Fruit fly (Drosophila melanogaster): ENCODE data around the gene CG13995.

The CG13995 gene

DNA sequence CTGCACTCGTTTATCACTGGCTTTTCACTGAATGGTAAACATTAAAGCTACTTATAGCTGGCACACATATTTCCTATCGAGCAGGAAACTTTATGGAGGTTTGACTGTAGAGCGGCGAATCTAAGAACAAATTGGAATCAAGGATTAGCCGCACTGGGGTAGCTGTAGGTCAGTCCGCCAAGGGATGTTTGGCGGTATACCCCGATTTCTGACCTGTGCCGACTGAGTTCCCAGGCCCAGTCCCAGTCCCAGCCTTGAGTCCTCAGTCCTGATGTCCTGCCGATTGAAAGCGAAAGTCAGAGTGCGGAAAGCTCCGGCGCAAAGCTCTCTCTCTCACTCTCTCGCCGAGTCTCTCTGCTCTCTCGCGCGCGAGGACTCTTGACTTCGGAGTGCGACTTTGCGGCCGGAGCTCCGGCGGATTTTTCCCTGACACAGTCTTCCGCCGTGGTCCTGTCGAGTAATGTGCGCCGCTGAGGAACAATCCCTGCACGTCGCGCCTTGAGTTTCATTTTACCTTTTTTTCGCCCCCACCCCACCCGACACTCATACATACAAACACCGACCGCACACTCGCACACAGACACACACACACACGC lies at the start of gene CG13995:
TSS of gene CG13995 (plus strand) at position 429 of the 596 bp plus-strand sequence.
- 0 out of 3 replicates have a peak, but pooled peaks have one; percentile 42 for TF ChIP-seq CG4496 (GFP tag; IDR thresholded peaks at IDR 0.05)
- no peak for TF ChIP-seq CG15710 (tag; optimal IDR thresholded peaks at IDR 0.05)
- no peak for TF ChIP-seq CG8159 (tag; optimal IDR thresholded peaks at IDR 0.05)
- no peak for TF ChIP-seq Pif1B (GFP tag; optimal IDR thresholded peaks at IDR 0.05)
- TF ChIP-seq fd96Ca (GFP tag; IDR thresholded peaks at IDR 0.05), result no peak
- peak; percentile 9 for TF ChIP-seq CG13204 (GFP tag; optimal IDR thresholded peaks at IDR 0.05)
- TF ChIP-seq Pif1A (GFP tag; optimal IDR thresholded peaks at IDR 0.05), result no peak
- TF ChIP-seq Snoo (tag; optimal IDR thresholded peaks at IDR 0.05), result no peak
- TF ChIP-seq CG9948 (tag; optimal IDR thresholded peaks at IDR 0.05), result no peak
- TF ChIP-seq CG32121 (GFP tag; IDR thresholded peaks at IDR 0.05), result peak; percentile 19; the same call in 1 of the 2 replicates
- no peak for TF ChIP-seq CG34367 (tag; optimal IDR thresholded peaks at IDR 0.05)
- no peak for TF ChIP-seq CG10348 (GFP tag; IDR thresholded peaks at IDR 0.05)
- TF ChIP-seq rn (GFP tag; IDR thresholded peaks at IDR 0.05), result no peak
- 0 out of 2 replicates have a peak, but pooled peaks have one; percentile 11 for TF ChIP-seq CG12605 (GFP tag; IDR thresholded peaks at IDR 0.05)
- no peak for TF ChIP-seq EcR (GFP tag; optimal IDR thresholded peaks at IDR 0.05)
- no peak for TF ChIP-seq D1 (tag; optimal IDR thresholded peaks at IDR 0.05)
- peak; percentile 26 for TF ChIP-seq gl (tag; optimal IDR thresholded peaks at IDR 0.05)
- TF ChIP-seq Ets98B (GFP tag; IDR thresholded peaks at IDR 0.05), result peak; percentile 28; the same call in 1 of the 2 replicates
- no peak for TF ChIP-seq CG14655 (GFP tag; optimal IDR thresholded peaks at IDR 0.05)
- TF ChIP-seq CG8301 (tag; optimal IDR thresholded peaks at IDR 0.05), result no peak
- TF ChIP-seq CG17806 (tag; optimal IDR thresholded peaks at IDR 0.05), result no peak

DNA sequence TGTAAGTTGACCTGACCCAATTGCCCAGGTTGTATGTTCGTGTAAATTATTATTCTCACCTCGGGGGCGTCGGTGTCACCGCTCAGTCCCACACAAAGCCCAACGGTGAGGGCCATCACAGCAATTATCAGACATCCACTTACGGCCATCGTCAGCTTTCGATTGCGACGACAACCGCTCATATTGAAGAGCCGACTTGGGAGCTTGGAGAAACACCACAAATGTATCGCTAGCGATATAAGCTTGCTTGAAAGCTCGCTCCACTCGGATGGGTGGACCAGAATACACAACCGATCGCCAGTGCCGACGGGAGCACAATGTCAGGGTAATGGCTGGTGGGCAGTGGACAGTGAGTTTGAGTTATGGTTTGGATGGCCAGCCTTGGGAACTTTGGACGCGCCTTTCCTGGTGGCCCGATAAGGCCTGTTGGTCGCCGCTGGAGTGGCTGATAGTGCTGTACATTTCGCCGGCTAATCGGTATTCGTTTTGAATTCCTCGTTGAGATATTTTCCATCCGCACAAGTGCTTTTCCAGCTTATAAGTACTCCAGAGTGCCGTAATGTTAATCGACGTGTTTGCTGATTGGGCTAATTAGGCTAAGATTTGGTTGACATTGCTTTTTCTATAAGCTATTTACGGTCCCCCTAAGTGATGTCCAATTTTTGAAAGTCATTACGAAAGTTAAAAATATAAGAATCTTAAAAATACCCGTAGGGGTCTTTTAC lies 47.4 kb upstream of the CG13995 start, which contains the start of gene Gal:
TSS of gene Gal (minus strand) at position 320 of the 725 bp plus-strand sequence.
- TF ChIP-seq CG8301 (tag; optimal IDR thresholded peaks at IDR 0.05) (no peak), CG34367 (tag; optimal IDR thresholded peaks at IDR 0.05) (no peak), CG8159 (tag; optimal IDR thresholded peaks at IDR 0.05) (peak; percentile 64), Ets98B (GFP tag; IDR thresholded peaks at IDR 0.05) (peak; percentile 9; the same call in 1 of the 2 replicates), CG10348 (GFP tag; IDR thresholded peaks at IDR 0.05) (no peak), CG32121 (GFP tag; IDR thresholded peaks at IDR 0.05) (no peak), Pif1A (GFP tag; optimal IDR thresholded peaks at IDR 0.05) (no peak), CG4496 (GFP tag; IDR thresholded peaks at IDR 0.05) (no peak), fd96Ca (GFP tag; IDR thresholded peaks at IDR 0.05) (0 out of 3 replicates have a peak, but pooled peaks have one; percentile 31), CG17806 (tag; optimal IDR thresholded peaks at IDR 0.05) (no peak)

DNA sequence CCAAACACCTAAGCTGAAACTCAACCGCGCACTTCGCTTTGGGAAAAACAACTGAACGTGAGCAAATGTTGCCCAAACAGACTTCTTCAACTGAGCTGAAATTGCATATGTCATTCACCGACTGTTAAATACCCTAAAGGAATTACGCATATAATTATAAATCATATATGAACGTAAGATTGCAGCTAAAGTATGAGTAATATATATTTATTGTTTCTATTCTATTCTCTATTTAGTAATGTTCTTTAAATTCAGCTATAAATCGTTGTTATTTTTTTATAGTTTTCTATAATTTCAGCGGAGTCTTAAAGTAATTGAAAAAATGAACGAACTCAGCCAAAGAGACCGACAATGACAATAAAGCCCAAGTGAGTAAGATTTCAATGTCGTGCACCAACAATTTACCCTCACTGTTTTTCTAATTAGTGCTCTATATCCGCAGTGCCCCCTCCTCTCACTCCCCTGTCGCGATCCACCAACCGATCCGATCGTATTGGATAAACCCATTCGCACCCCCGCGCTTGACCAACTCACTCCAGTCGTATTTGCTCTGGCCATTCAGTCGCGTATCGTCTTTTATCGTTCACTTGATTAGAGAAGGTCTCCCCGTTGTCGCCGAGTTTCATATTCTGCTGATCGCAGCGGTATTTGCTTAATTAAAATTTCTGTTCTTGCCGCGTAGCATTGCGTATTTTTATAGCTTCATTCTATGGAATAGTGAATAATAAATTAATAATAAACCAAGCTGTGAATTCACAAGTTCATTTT lies 41.6 kb upstream of the CG13995 start, which contains the start of gene CG9098:
TSS of gene CG9098 (minus strand) at position 36 of the 768 bp plus-strand sequence.
- TF ChIP-seq CG4496 (GFP tag; IDR thresholded peaks at IDR 0.05), result no peak
- no peak for TF ChIP-seq Snoo (tag; optimal IDR thresholded peaks at IDR 0.05)
- no peak for TF ChIP-seq CG13204 (GFP tag; optimal IDR thresholded peaks at IDR 0.05)
- no peak for TF ChIP-seq CG10348 (GFP tag; IDR thresholded peaks at IDR 0.05)
- TF ChIP-seq CG8159 (tag; optimal IDR thresholded peaks at IDR 0.05), result no peak
- no peak for TF ChIP-seq CG12605 (GFP tag; IDR thresholded peaks at IDR 0.05)
- TF ChIP-seq CG17806 (tag; optimal IDR thresholded peaks at IDR 0.05), result no peak
- no peak for TF ChIP-seq CG8301 (tag; optimal IDR thresholded peaks at IDR 0.05)
- TF ChIP-seq Pif1B (GFP tag; optimal IDR thresholded peaks at IDR 0.05), result no peak
- TF ChIP-seq Ets98B (GFP tag; IDR thresholded peaks at IDR 0.05), result no peak
- TF ChIP-seq CG14655 (GFP tag; optimal IDR thresholded peaks at IDR 0.05), result no peak
- TF ChIP-seq CG9948 (tag; optimal IDR thresholded peaks at IDR 0.05), result no peak
- TF ChIP-seq EcR (GFP tag; optimal IDR thresholded peaks at IDR 0.05), result no peak
- TF ChIP-seq CG32121 (GFP tag; IDR thresholded peaks at IDR 0.05), result no peak
- TF ChIP-seq rn (GFP tag; IDR thresholded peaks at IDR 0.05), result no peak
- no peak for TF ChIP-seq fd96Ca (GFP tag; IDR thresholded peaks at IDR 0.05)
- TF ChIP-seq CG15710 (tag; optimal IDR thresholded peaks at IDR 0.05), result no peak
- no peak for TF ChIP-seq CG34367 (tag; optimal IDR thresholded peaks at IDR 0.05)

DNA sequence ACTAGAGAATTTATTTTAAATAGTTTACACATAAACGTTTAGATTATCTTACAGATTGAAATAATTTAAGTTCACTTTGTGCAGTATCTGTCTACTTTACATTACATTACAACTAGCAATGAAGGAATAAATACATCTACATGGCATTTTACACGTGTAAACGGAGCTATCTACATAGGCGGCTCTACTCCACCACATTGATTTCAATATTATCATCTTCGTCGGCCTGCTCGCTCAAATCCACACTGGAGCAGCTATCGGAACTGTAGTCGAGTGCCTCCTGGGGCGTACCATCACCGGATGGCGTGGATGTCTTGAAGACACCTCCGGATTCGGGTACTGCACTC lies 41.1 kb upstream of the CG13995 start:
- TF ChIP-seq Ets98B (GFP tag; IDR thresholded peaks at IDR 0.05) (no peak), D1 (tag; optimal IDR thresholded peaks at IDR 0.05) (no peak), Snoo (tag; optimal IDR thresholded peaks at IDR 0.05) (no peak), CG10348 (GFP tag; IDR thresholded peaks at IDR 0.05) (no peak), CG8301 (tag; optimal IDR thresholded peaks at IDR 0.05) (no peak), gl (tag; optimal IDR thresholded peaks at IDR 0.05) (no peak), CG8159 (tag; optimal IDR thresholded peaks at IDR 0.05) (no peak), Pif1A (GFP tag; optimal IDR thresholded peaks at IDR 0.05) (no peak), CG9948 (tag; optimal IDR thresholded peaks at IDR 0.05) (no peak), EcR (GFP tag; optimal IDR thresholded peaks at IDR 0.05) (no peak), CG32121 (GFP tag; IDR thresholded peaks at IDR 0.05) (no peak), CG34367 (tag; optimal IDR thresholded peaks at IDR 0.05) (no peak), CG12605 (GFP tag; IDR thresholded peaks at IDR 0.05) (no peak), CG4496 (GFP tag; IDR thresholded peaks at IDR 0.05) (no peak), CG17806 (tag; optimal IDR thresholded peaks at IDR 0.05) (no peak), CG14655 (GFP tag; optimal IDR thresholded peaks at IDR 0.05) (no peak), CG15710 (tag; optimal IDR thresholded peaks at IDR 0.05) (no peak), fd96Ca (GFP tag; IDR thresholded peaks at IDR 0.05) (no peak), rn (GFP tag; IDR thresholded peaks at IDR 0.05) (no peak)
